Fruit fly (Drosophila melanogaster): ENCODE results near the gene CG2021.

DNA sequence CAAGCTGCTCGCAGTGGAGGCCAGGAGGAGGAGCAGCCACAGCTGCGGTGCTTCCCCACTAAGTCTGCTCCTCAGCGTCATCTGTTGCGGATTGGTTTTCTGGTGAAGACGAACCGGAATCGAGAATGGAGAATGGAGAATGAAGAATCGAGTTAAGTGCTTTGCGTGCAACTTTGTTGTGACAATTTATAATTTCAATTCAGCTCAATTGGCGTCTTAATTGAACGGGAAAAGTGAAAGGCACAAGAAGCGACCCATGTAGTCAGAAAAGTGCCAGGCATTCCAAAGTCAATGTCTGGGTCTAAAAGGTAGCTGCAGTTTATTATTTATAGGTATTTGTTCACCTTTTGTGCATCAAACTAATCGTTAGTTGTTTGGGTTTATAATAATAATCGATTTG is 22.9 kb downstream of the CG2021 start:
- TF ChIP-seq fd96Ca (GFP tag; IDR thresholded peaks at IDR 0.05): no peak
- TF ChIP-seq EcR (GFP tag; optimal IDR thresholded peaks at IDR 0.05): no peak
